Worm (Caenorhabditis elegans) whole organism, late embryonic: Measurements from ENCODE around the gene R09A8.2.

Experiments used
- fkh-10 ChIP-seq: fragments of 150-350 bp; optimal IDR thresholded peaks from 2 replicates; lab custom pipeline; 2014; ENCODE audit warnings: missing biosample characterization, missing genetic modification reagents, missing genetic modification characterization
- nhr-11 ChIP-seq: fragments of 150-350 bp; optimal IDR thresholded peaks from 2 replicates; lab custom pipeline; 2014; ENCODE audit warnings: missing biosample characterization, missing genetic modification characterization
- pag-3 ChIP-seq: sonication (generic microtip); optimal IDR thresholded peaks from 2 replicates; lab custom pipeline; 2016; ENCODE audit warnings: missing compliant biosample characterization, missing genetic modification characterization, borderline replicate concordance
- pax-1 ChIP-seq: fragments of 150-350 bp; optimal IDR thresholded peaks from 2 replicates; lab custom pipeline; 2014; ENCODE audit warnings: missing biosample characterization, missing genetic modification characterization
- unc-55 ChIP-seq: sonication (generic microtip); optimal IDR thresholded peaks from 2 replicates; lab custom pipeline; 2017; ENCODE audit warnings: missing biosample characterization, missing genetic modification reagents, missing genetic modification characterization

- TF ChIP-seq pax-1 (tag; lab: Kevin White, UChicago): no peak
- no peak for TF ChIP-seq nhr-11 (tag; lab: Kevin White, UChicago)
- no peak for TF ChIP-seq unc-55
- TF ChIP-seq fkh-10 (GFP tag; lab: Kevin White, UChicago): no peak
- no peak for TF ChIP-seq pag-3 (tag; lab: Kevin White, UChicago)
These were observed 24.0 kb upstream of the R09A8.2 start for ce11 chrX:12595217-12595616.
